Worm (Caenorhabditis elegans): ENCODE data around the gene mrps-34.
A peak's percentile ranks its signal among the peaks of the same experiment; 100 is the strongest.

mrps-34 gene

DNA sequence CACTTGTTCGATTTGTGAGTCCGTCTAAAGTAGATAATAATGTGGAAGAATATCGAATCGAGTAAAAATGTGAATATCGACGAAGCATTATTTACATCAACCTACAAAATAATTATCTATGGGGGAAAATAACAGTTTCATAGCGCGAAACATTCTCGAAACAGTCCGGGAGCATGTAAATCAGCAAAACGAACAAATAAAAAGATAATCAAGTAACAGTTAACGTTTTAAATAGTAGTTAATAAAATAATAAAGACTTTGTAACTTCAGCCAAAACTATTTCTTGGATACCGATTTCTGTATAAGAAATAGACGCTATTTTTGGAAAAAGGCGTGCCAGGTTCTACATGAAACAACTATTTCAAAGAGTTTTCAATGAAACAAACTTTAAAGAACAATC, 25.8 kb upstream of the mrps-34 start, which contains the start of gene mlcd-1:
Gene mlcd-1 (minus strand): TSS at position 101 of the 400 bp plus-strand sequence.
- TF ChIP-seq nhr-77 (tag; optimal IDR thresholded peaks at IDR 0.05): no peak
- no peak for TF ChIP-seq nhr-237 (tag; optimal IDR thresholded peaks at IDR 0.05)
- TF ChIP-seq nhr-129 (tag; optimal IDR thresholded peaks at IDR 0.05): no peak
- TF ChIP-seq ztf-4 (tag; optimal IDR thresholded peaks at IDR 0.05): no peak
- TF ChIP-seq aly-2 (tag; optimal IDR thresholded peaks at IDR 0.05): no peak
- TF ChIP-seq ZK546.5 (tag; optimal IDR thresholded peaks at IDR 0.05): no peak
- no peak for TF ChIP-seq nhr-23 (tag; optimal IDR thresholded peaks at IDR 0.05)
- no peak for TF ChIP-seq ceh-82 (tag; optimal IDR thresholded peaks at IDR 0.05)
- no peak for TF ChIP-seq zag-1 (tag; optimal IDR thresholded peaks at IDR 0.05)
- no peak for TF ChIP-seq nhr-12 (tag; optimal IDR thresholded peaks at IDR 0.05)
- no peak for TF ChIP-seq F13H6.1 (tag; optimal IDR thresholded peaks at IDR 0.05)
- no peak for TF ChIP-seq C34F6.9 (tag; optimal IDR thresholded peaks at IDR 0.05)
- TF ChIP-seq blmp-1 (tag; optimal IDR thresholded peaks at IDR 0.05; ENCODE audit: insufficient read depth): no peak
- TF ChIP-seq mdl-1 (tag; optimal IDR thresholded peaks at IDR 0.05): no peak
- no peak for TF ChIP-seq gmeb-1 (tag; optimal IDR thresholded peaks at IDR 0.05)
- no peak for TF ChIP-seq mab-5 (tag; optimal IDR thresholded peaks at IDR 0.05)
- no peak for TF ChIP-seq sem-4 (tag; optimal IDR thresholded peaks at IDR 0.05)
- no peak for TF ChIP-seq nhr-10 (tag; optimal IDR thresholded peaks at IDR 0.05)
- TF ChIP-seq mbf-1 (tag; optimal IDR thresholded peaks at IDR 0.05): no peak
- no peak for TF ChIP-seq crh-2 (tag; optimal IDR thresholded peaks at IDR 0.05)

DNA sequence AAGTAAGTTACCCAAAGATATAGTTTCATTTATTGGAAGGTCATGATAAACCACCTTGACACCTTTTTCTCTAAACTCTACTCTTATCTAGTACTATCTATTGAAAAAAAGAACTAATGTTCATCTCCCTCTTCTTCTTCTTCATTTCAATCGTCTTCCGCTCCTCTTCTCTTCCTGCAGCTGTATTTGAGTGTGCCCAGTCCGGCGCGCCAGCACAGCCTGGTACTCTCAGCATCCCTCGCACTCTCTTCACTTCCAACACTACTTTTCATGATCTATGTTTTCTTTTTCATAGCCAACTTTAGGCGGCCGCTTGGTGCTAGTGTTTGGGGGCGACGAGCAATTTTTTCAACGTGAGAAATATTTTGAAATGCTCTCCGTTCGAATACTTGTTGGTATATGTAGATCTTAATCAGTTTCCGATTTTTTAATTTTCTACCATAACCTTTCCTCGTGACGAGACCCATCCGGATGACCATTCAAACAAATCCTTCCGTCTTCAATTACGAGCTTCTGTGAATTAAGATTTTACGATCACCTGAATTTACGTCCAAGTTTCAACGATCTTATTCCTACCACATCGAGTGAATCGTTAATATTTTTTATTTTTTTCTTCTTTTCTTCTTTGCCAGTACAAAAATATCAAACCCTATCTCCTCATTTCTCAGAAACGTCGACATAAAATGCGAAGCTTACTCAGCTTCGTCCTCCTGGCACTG, 20.0 kb upstream of the mrps-34 start, which contains the start of gene pan-1:
Gene pan-1 (plus strand): TSS at position 669 of the 719 bp plus-strand sequence.
- TF ChIP-seq lin-11 (tag; optimal IDR thresholded peaks at IDR 0.05) (peak; percentile 16), nhr-11 (tag; optimal IDR thresholded peaks at IDR 0.05) (no peak), nhr-12 (tag; optimal IDR thresholded peaks at IDR 0.05) (no peak), R02D3.7 (tag; optimal IDR thresholded peaks at IDR 0.05) (no peak), ztf-4 (tag; optimal IDR thresholded peaks at IDR 0.05) (no peak), sma-3 (GFP tag; optimal IDR thresholded peaks at IDR 0.05) (peak; percentile 27), F13H6.1 (tag; optimal IDR thresholded peaks at IDR 0.05) (peak; percentile 44), crh-2 (tag; optimal IDR thresholded peaks at IDR 0.05) (peak; percentile 20), nhr-6 (tag; optimal IDR thresholded peaks at IDR 0.05) (no peak), mdl-1 (tag; optimal IDR thresholded peaks at IDR 0.05) (no peak), dmd-4 (tag; optimal IDR thresholded peaks at IDR 0.05) (no peak), mab-5 (tag; optimal IDR thresholded peaks at IDR 0.05) (peak; percentile 16), sma-9 (GFP tag; optimal IDR thresholded peaks at IDR 0.05) (peak; percentile 59), sma-9 (tag; optimal IDR thresholded peaks at IDR 0.05) (no peak), ZK546.5 (tag; optimal IDR thresholded peaks at IDR 0.05) (no peak), nhr-25 (tag; optimal IDR thresholded peaks at IDR 0.05) (peak; percentile 14), lin-13 (GFP tag; optimal IDR thresholded peaks at IDR 0.05) (peak; percentile 34), nhr-237 (tag; optimal IDR thresholded peaks at IDR 0.05) (no peak), ceh-82 (tag; optimal IDR thresholded peaks at IDR 0.05) (no peak), nhr-21 (tag; optimal IDR thresholded peaks at IDR 0.05) (peak; percentile 28), nhr-77 (tag; optimal IDR thresholded peaks at IDR 0.05) (no peak), nhr-23 (tag; optimal IDR thresholded peaks at IDR 0.05) (no peak), C34F6.9 (tag; optimal IDR thresholded peaks at IDR 0.05) (peak; percentile 69), gmeb-1 (tag; optimal IDR thresholded peaks at IDR 0.05) (no peak), Y55F3AM.14 (GFP tag; optimal IDR thresholded peaks at IDR 0.05) (peak; percentile 15), unc-55 (GFP tag; optimal IDR thresholded peaks at IDR 0.05) (peak; percentile 75), egl-27 (tag; optimal IDR thresholded peaks at IDR 0.05) (peak; percentile 47), unc-62 (GFP tag; optimal IDR thresholded peaks at IDR 0.05) (no peak), fos-1 (tag; optimal IDR thresholded peaks at IDR 0.05) (peak; percentile 68), nhr-129 (tag; optimal IDR thresholded peaks at IDR 0.05) (peak; percentile 20), lsy-2 (tag; optimal IDR thresholded peaks at IDR 0.05) (peak in 1 of 2 experiments; percentile 65), unc-39 (tag; optimal IDR thresholded peaks at IDR 0.05) (no peak), mbf-1 (tag; optimal IDR thresholded peaks at IDR 0.05) (no peak), sem-4 (tag; optimal IDR thresholded peaks at IDR 0.05) (peak; percentile 7)

DNA sequence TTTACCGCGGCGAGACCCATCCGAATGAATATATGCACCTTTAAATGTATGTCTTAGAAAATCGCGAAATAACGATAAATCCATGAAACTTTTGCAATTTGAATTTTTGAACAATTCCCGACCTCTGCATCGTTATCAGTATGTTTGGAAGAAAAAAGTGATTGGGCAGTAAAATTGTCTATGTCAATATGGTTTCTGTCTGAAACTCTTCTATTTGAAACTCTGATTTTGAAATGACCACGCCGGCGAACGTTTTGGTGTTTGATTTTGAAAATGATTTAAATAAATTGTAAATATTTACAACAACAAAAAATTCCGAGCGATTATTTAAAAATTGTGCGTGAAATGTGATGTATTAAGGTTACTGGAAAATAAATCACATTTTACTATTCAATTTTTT, 19.0 kb upstream of the mrps-34 start:
- peak; percentile 18 for TF ChIP-seq fos-1 (tag; optimal IDR thresholded peaks at IDR 0.05)
- no peak for TF ChIP-seq blmp-1 (tag; optimal IDR thresholded peaks at IDR 0.05; ENCODE audit: insufficient read depth)
- TF ChIP-seq nhr-23 (tag; optimal IDR thresholded peaks at IDR 0.05): no peak
- TF ChIP-seq sma-9 (GFP tag; optimal IDR thresholded peaks at IDR 0.05): peak; percentile 22
- no peak for TF ChIP-seq sma-9 (tag; optimal IDR thresholded peaks at IDR 0.05)
